Worm (Caenorhabditis elegans) whole organism, L4/young adult: ENCODE data around the gene nuo-5.

Experiments
- W03F9.2 ChIP-seq: fragments of 150-350 bp; optimal IDR thresholded peaks from 2 replicates; lab custom pipeline; 2014; ENCODE audit warnings: missing biosample characterization, missing genetic modification characterization
- dao-5 ChIP-seq: sonication (generic microtip); optimal IDR thresholded peaks from 2 replicates; lab custom pipeline; 2016; ENCODE audit warnings: missing genotype, missing genetic modification characterization, moderate library complexity, missing compliant biosample characterization
- him-1 ChIP-seq: sonication (generic microtip); optimal IDR thresholded peaks from 2 replicates; lab custom pipeline; 2016; ENCODE audit warnings: missing genotype, missing genetic modification reagents, missing genetic modification characterization, missing compliant biosample characterization

The nuo-5 gene

DNA sequence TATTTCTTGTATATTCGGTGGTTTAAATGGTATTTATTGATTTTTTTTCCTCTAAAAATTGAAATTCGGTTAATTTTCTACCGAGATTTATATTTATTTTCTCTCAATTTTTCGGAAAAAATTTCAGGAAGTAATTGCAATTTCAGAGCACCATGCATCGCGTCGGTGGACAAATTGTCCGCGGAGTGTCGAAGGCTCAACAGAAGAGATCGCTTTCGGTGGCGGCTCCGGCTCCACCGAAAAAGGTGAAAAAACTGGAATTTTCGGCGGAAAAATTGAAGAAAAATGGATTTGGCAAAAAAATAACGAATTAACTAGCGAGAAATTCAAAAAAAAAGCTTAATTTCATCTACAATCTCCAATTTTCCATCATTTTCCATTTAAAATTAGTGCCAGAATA, at the start of gene nuo-5:
nuo-5 (plus strand) TSS at position 147 of the 400 bp plus-strand sequence.
- TF ChIP-seq W03F9.2 (tag; lab: Kevin White, UChicago): no peak
- no peak for TF ChIP-seq dao-5 (tag; lab: Kevin White, UChicago)
- no peak for TF ChIP-seq him-1 (tag; lab: Kevin White, UChicago)

DNA sequence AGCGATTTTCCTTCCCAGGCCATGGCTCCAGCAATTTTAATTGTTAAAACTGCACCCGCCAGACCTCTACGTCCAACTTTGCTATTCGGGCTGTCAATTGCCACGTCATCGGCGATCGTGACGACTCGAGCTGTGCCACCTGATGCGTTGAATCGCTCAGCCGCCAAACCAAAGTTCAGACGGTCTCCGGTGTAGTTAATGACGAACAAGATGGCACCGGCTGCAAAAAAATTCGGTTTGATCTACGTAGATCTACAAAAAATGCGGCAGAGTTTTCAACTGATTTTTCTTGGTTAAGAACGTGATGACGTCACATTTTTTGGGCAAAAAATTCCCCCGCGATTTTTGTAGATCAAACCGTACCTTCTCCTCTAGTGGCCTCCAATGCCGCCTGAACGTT, 47.8 kb upstream of the nuo-5 start:
- TF ChIP-seq him-1 (tag; lab: Kevin White, UChicago) (no peak), W03F9.2 (tag; lab: Kevin White, UChicago) (no peak), dao-5 (tag; lab: Kevin White, UChicago) (no peak)

DNA sequence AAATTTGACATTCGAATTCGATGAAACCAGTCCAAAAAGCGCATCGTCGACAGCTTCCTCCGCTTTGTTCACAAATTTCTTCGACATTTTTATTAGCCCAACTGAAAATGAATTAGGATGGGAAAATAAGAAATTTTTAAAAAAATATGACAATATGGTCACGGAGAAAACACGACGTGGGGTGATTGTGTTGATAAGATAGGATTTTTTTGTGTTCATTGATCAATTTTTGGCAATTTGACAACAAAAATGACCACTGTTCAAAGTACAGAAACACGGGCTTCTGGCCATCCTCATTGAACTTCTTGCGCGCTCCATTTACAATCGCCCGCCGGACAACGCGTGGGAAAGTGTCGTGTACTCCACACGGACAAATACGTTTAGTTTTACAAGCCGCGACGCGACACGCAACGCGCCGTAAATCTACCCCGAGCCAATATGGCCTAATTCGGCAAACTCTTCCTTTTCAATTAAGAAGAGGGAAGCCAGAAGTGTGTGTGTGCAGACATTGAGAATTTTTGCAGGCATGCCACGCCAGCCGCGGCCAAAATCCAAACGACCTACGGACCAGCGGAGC, 46.1 kb upstream of the nuo-5 start, which contains the start of the genes W02H5.8 and angl-1:
W02H5.8 (minus strand) TSS at position 101 of the 577 bp plus-strand sequence.
angl-1 (plus strand) TSS at position 527 of the 577 bp plus-strand sequence.
- TF ChIP-seq him-1 (tag; lab: Kevin White, UChicago) (no peak), W03F9.2 (tag; lab: Kevin White, UChicago) (no peak)

DNA sequence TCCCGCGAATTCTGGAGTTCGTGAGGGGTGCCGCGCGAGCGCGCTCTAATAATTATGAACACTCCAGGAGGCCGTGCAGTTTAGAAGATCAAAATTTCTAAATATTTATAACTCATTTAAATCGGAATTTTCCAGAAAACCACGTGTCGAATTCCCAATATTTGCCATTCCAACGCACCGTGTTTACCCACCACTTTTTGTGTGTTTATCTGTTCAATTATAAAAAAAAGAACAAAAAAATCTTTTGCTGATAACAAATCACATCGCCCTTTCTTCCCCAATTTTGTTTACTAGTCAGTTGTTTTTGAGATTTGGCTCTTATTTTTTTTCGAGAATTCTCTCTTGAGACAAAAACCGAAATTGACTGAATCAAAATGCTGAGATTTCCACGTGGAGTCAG, 42.6 kb upstream of the nuo-5 start:
- no peak for TF ChIP-seq dao-5 (tag; lab: Kevin White, UChicago)
- TF ChIP-seq W03F9.2 (tag; lab: Kevin White, UChicago): no peak
- no peak for TF ChIP-seq him-1 (tag; lab: Kevin White, UChicago)

DNA sequence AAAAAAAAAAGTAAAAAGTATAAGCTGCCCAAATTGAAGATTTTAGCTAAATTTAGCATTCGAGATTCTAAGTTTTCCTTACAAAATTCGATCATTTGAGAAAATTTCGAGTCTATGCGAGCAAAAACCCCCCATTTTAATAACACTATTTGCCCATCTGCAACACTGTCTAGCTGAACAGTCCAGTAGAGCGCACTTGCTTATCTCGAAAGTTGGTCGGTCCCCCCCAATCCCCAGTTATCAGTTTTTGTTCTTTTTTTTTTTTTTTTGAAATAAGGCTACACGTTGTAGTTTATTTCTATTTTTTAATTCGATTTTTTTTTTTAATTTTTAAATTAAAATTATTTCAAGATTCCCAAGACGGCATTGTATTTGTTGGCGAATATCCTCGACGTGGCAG, 41.1 kb upstream of the nuo-5 start:
- TF ChIP-seq dao-5 (tag; lab: Kevin White, UChicago) (no peak), W03F9.2 (tag; lab: Kevin White, UChicago) (peak; percentile 2), him-1 (tag; lab: Kevin White, UChicago) (no peak)

DNA sequence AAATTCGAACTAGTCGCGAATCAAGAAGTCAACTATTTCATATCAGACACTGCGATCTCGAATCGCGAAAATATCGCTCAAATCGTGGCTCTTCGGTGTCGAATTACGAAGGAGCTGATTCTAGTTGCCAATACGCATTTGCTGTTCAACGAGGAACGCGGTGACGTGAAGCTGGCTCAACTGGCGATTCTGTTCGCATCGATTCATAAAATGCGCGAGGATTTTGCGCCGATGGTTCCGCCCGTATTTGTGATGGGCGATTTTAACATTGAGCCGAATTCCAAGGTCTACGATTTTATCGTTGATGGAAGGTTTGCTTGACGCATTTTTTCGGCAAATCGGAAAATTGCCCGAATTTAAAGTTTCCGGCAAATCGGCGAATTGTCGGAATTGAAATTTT, 38.3 kb upstream of the nuo-5 start:
- no peak for TF ChIP-seq dao-5 (tag; lab: Kevin White, UChicago)
- no peak for TF ChIP-seq W03F9.2 (tag; lab: Kevin White, UChicago)
- TF ChIP-seq him-1 (tag; lab: Kevin White, UChicago): no peak

DNA sequence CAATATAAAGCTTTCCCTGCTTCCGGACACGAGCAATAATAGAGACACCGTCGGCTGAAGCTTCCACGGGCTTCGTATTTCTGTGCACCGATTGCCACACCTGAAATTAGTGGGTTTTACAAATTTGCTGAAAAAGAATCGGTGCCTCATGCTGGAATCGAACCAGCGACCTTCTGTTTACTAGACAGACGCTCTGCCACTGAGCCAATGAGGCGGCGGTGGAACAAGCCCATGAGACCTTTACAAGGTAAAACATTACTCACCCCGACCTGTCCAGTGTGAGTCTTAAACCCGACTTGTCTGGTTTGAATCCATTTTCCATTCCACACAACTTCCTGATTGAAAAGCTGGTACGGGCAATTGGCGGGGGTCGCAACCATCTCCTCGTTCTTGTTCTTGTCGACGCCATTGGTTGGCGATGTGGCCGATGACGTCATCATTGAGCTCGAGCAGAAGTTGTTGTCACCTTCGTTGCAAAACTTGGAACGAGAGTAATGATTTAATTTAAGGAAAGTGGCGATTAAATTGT, 34.2 kb upstream of the nuo-5 start, which contains the start of gene ndx-2:
ndx-2 (minus strand) TSS at position 479 of the 529 bp plus-strand sequence.
- TF ChIP-seq him-1 (tag; lab: Kevin White, UChicago) (no peak), dao-5 (tag; lab: Kevin White, UChicago) (peak; percentile 33), W03F9.2 (tag; lab: Kevin White, UChicago) (no peak)

DNA sequence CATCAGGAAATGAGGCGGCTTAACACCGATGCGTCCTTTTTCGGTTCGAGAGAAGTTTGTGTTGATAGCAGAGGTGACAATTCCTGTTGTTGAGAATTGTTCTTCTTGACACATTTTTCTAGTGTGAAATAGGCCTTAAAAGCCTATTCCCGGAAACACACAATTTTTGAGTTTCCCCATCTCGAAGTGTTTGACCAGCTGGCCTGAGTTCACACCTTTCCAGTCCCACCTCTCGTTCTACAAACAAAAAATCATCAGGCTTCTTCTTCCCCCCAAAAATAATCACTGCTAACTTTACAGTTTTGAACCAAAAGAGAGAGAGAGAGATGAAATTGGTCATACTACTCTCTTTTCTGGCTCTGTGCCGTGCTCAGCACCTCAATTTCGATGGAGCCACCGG, 32.2 kb upstream of the nuo-5 start, which contains the start of gene W02G9.4:
W02G9.4 (plus strand) TSS at position 301 of the 400 bp plus-strand sequence.
- TF ChIP-seq dao-5 (tag; lab: Kevin White, UChicago): no peak
- no peak for TF ChIP-seq W03F9.2 (tag; lab: Kevin White, UChicago)
- no peak for TF ChIP-seq him-1 (tag; lab: Kevin White, UChicago)

DNA sequence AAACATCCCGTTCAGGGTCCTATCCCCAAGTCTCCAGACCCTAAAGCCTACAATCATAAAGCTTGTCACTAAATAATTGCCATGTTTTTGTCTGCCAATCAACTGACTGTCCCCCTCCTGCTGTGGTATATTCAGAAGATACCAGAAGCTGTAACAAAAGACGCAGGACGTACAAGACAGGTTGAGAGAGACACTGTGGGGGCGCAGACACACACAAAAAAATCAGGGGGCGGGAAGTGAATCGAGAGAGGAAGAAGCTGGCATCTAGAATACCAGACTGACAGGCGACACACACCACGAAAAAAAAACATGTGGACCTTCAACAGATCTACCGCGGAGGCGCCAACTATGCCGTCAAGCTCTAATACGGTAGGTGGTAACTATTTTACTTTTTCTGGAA, 27.6 kb upstream of the nuo-5 start, which contains the start of gene kel-8:
kel-8 (plus strand) TSS at position 301 of the 400 bp plus-strand sequence.
- TF ChIP-seq dao-5 (tag; lab: Kevin White, UChicago) (no peak), him-1 (tag; lab: Kevin White, UChicago) (no peak), W03F9.2 (tag; lab: Kevin White, UChicago) (no peak)

DNA sequence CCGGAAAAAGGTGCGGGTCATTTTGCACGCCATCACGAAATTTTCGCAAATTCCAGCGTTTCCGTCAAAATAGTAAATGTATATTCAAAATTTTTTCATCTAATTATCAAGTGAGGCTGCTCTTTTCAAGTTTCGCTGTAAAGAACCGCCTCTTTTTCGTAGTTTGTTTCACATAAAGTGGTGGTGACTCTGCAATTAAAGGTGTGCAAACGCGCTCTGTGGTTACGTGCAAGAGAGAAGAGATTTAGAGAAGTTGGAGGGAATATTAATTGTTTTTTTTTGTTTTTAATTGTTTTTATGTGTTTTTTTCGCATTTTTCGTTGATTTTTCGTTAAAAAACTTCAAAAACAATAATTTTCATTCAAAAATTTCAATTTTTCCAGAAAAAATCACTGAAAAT, 26.2 kb upstream of the nuo-5 start, which contains the start of gene W02G9.3:
W02G9.3 (plus strand) TSS at position 384 of the 400 bp plus-strand sequence.
- no peak for TF ChIP-seq dao-5 (tag; lab: Kevin White, UChicago)
- TF ChIP-seq W03F9.2 (tag; lab: Kevin White, UChicago): peak; percentile 81
- TF ChIP-seq him-1 (tag; lab: Kevin White, UChicago): no peak

DNA sequence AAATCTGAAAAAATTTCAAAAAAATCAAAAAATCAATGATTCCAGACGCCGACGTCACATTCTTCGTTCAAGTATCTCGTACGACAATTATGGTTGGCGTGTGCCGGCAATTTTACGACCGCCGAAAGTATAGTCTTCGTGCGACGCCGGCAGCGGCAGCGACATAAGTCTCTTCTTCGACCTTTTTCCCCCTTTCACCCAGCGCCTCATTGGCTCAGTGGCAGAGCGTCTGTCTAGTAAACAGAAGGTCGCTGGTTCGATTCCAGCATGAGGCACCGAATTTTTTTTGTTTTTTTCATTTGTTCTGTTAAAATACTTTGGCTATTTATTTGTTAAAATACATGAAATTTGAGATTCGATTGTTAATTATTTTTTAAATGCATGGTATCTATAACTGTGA, 25.0 kb upstream of the nuo-5 start:
- no peak for TF ChIP-seq W03F9.2 (tag; lab: Kevin White, UChicago)
- TF ChIP-seq dao-5 (tag; lab: Kevin White, UChicago): no peak
- TF ChIP-seq him-1 (tag; lab: Kevin White, UChicago): no peak

DNA sequence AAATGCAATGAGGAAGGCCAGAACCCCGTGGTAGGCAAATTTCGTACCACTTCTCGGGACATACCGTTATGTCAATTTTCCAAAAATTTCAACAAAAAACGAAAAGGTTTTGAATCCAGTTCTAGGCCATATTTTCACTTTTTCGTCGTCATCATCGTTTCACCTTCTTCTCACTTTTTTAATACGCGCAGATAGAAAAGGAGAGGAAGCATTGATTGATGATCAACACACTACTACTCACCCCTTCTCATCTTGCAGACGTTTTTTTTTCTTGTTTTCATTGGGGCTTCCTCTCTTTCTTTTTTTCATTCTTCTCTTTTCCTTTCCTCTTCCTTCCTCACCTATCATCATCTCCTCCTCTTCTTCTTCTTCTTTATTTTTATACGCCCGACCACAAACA, 23.1 kb upstream of the nuo-5 start:
- no peak for TF ChIP-seq dao-5 (tag; lab: Kevin White, UChicago)
- no peak for TF ChIP-seq W03F9.2 (tag; lab: Kevin White, UChicago)
- no peak for TF ChIP-seq him-1 (tag; lab: Kevin White, UChicago)

DNA sequence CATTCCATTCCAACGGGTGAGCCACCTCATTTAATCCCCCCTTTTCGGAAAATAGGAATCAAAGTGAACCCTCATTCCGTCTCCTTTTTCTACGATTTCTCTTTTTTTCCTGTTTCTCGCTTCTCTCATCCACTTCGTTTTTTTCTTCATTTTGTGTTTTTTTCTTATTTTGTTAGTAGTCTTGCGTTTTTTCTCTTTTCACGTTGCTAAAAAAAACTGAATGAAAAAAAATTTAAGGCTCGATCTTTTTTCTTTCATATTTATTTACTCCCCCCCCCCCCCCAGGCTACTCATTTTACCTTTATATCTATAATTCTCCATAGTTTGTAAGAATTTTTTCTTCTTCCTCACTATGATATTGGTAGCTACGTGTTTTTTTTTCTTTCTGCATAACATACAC, 21.1 kb upstream of the nuo-5 start:
- no peak for TF ChIP-seq dao-5 (tag; lab: Kevin White, UChicago)
- TF ChIP-seq him-1 (tag; lab: Kevin White, UChicago): no peak
- TF ChIP-seq W03F9.2 (tag; lab: Kevin White, UChicago): no peak

DNA sequence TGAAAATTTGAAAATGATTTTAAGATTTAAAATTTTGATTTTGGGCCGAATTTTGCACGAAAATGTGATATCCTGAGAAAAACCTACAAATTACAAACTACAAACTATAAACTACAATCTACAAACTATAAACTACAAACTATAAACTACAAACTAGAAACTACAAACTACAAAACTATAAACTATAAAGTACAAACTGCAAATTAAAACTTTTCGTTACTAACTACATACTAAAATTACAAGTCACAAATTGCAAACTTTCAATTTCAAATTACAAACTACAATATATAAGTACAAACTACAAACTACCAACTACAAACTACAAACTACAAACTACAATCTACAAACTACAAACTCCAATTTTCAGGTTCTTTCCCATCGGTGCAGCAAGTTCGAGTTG, 15.3 kb upstream of the nuo-5 start:
- TF ChIP-seq W03F9.2 (tag; lab: Kevin White, UChicago) (no peak), dao-5 (tag; lab: Kevin White, UChicago) (no peak), him-1 (tag; lab: Kevin White, UChicago) (no peak)
